Fruit fly (Drosophila melanogaster) whole organism, embryonic: ENCODE data around the gene RpL23A.

Experiments
- ATbp ChIP-seq: fragments of 200-800 bp; sonication (Bioruptor generic); optimal IDR thresholded peaks from 2 replicates; lab custom pipeline; 2017; ENCODE audit warnings: missing biosample characterization, mild to moderate bottlenecking, missing genetic modification characterization, missing genetic modification reagents
- BEAF-32 ChIP-seq: fragments of 200-800 bp; sonication (Bioruptor generic); optimal IDR thresholded peaks from 3 replicates; lab custom pipeline; 2017; ENCODE audit warnings: missing biosample characterization, missing genetic modification characterization, mild to moderate bottlenecking, moderate library complexity, missing genetic modification reagents
- Bgb ChIP-seq: fragments of 200-800 bp; sonication (Bioruptor generic); IDR thresholded peaks from 2 replicates; pipeline ENCODE4 v1.3.6; 2022; ENCODE audit warnings: missing biosample characterization, missing genetic modification characterization; ENCODE audit not compliant: partially characterized antibody
- CG10147 ChIP-seq: fragments of 200-800 bp; sonication (Bioruptor generic); optimal IDR thresholded peaks from 2 replicates; lab custom pipeline; 2019; ENCODE audit warnings: missing biosample characterization, mild to moderate bottlenecking, missing genetic modification characterization, moderate library complexity
- CG10462 ChIP-seq: fragments of 200-800 bp; sonication (Bioruptor generic); optimal IDR thresholded peaks from 2 replicates; lab custom pipeline; 2016; ENCODE audit warnings: missing biosample characterization, missing genetic modification characterization
- CG10979 ChIP-seq: fragments of 200-800 bp; sonication (Bioruptor generic); optimal IDR thresholded peaks from 2 replicates; lab custom pipeline; 2018; ENCODE audit warnings: missing biosample characterization, mild to moderate bottlenecking, missing genetic modification characterization, moderate library complexity
- CG12659 ChIP-seq: fragments of 200-800 bp; sonication (Bioruptor generic); optimal IDR thresholded peaks from 3 replicates; lab custom pipeline; 2017; ENCODE audit warnings: mild to moderate bottlenecking, missing biosample characterization, missing genetic modification reagents, missing genetic modification characterization
- CG1529 ChIP-seq: fragments of 200-800 bp; sonication (Bioruptor generic); optimal IDR thresholded peaks from 3 replicates; lab custom pipeline; 2018; ENCODE audit warnings: missing biosample characterization, missing genetic modification characterization
- CG15514 ChIP-seq: fragments of 200-800 bp; sonication (Bioruptor generic); optimal IDR thresholded peaks from 3 replicates; lab custom pipeline; 2017; ENCODE audit warnings: missing biosample characterization, missing genetic modification characterization, mild to moderate bottlenecking, moderate library complexity, missing genetic modification reagents
- CG16815 ChIP-seq: fragments of 200-800 bp; sonication (Bioruptor generic); optimal IDR thresholded peaks from 3 replicates; lab custom pipeline; 2017; ENCODE audit warnings: missing biosample characterization, mild to moderate bottlenecking, missing genetic modification characterization
- CG17612 ChIP-seq: fragments of 200-800 bp; sonication (Bioruptor generic); IDR thresholded peaks from 2 replicates; pipeline ENCODE4 v1.3.6; 2022; ENCODE audit warnings: missing biosample characterization, missing genetic modification characterization
- CG17829 ChIP-seq: fragments of 200-800 bp; optimal IDR thresholded peaks from 2 replicates; lab custom pipeline; 2019; ENCODE audit warnings: missing biosample characterization, mild to moderate bottlenecking, missing genetic modification characterization, moderate library complexity
- CG17912 ChIP-seq: fragments of 200-800 bp; sonication (Bioruptor generic); optimal IDR thresholded peaks from 2 replicates; lab custom pipeline; 2018; ENCODE audit warnings: missing biosample characterization, mild to moderate bottlenecking, missing genetic modification characterization
- CG2116 ChIP-seq: fragments of 200-800 bp; sonication (Bioruptor generic); optimal IDR thresholded peaks from 3 replicates; lab custom pipeline; 2018; ENCODE audit warnings: missing biosample characterization, mild to moderate bottlenecking, missing genetic modification characterization
- CG2202 ChIP-seq: fragments of 200-800 bp; sonication (Bioruptor generic); optimal IDR thresholded peaks from 2 replicates; lab custom pipeline; 2018; ENCODE audit warnings: missing biosample characterization, mild to moderate bottlenecking, missing genetic modification characterization
- CG3847 ChIP-seq: fragments of 200-800 bp; sonication (Bioruptor generic); IDR thresholded peaks from 2 replicates; pipeline ENCODE4 v1.3.6; 2022; ENCODE audit warnings: missing biosample characterization, missing genetic modification characterization
- CG4820 ChIP-seq: fragments of 200-800 bp; sonication (Bioruptor generic); optimal IDR thresholded peaks from 3 replicates; lab custom pipeline; 2016; ENCODE audit warnings: missing biosample characterization, missing genetic modification characterization
- CG5953 ChIP-seq: fragments of 200-800 bp; sonication (Bioruptor generic); IDR thresholded peaks from 2 replicates; pipeline ENCODE4 v1.3.6; 2022; ENCODE audit warnings: missing biosample characterization, missing genetic modification characterization
- CG8359 ChIP-seq: fragments of 200-800 bp; sonication (Bioruptor generic); optimal IDR thresholded peaks from 2 replicates; lab custom pipeline; 2017; ENCODE audit warnings: missing biosample characterization, mild to moderate bottlenecking, missing genetic modification characterization, borderline replicate concordance
- CG8478 ChIP-seq: fragments of >200 bp; optimal IDR thresholded peaks from 2 replicates; lab custom pipeline; 2018
- CG8924 ChIP-seq: fragments of 200-800 bp; optimal IDR thresholded peaks from 3 replicates; lab custom pipeline; 2019; ENCODE audit warnings: missing biosample characterization, mild to moderate bottlenecking, missing genetic modification characterization, moderate library complexity
- E2f2 ChIP-seq: fragments of 200-800 bp; sonication (Bioruptor generic); IDR thresholded peaks from 2 replicates; pipeline ENCODE4 v1.3.6; 2022; ENCODE audit warnings: missing biosample characterization, missing genetic modification characterization
- Elba2 ChIP-seq: fragments of 200-800 bp; sonication (Bioruptor generic); optimal IDR thresholded peaks from 3 replicates; lab custom pipeline; 2016; ENCODE audit warnings: missing biosample characterization, missing genetic modification characterization
- Fer1 ChIP-seq: fragments of 200-800 bp; sonication (Bioruptor generic); optimal IDR thresholded peaks from 2 replicates; lab custom pipeline; 2017; ENCODE audit warnings: missing biosample characterization, mild to moderate bottlenecking, missing genetic modification characterization
- Lhr ChIP-seq: fragments of 200-800 bp; sonication (Bioruptor generic); optimal IDR thresholded peaks from 3 replicates; lab custom pipeline; 2017; ENCODE audit warnings: mild to moderate bottlenecking, missing biosample characterization, missing genetic modification reagents, missing genetic modification characterization
- MBD-R2 ChIP-seq: fragments of 200-800 bp; sonication (Bioruptor generic); IDR thresholded peaks from 2 replicates; pipeline ENCODE4 v1.3.6; 2022; ENCODE audit warnings: missing biosample characterization, missing genetic modification characterization
- MESR4 ChIP-seq: fragments of 200-800 bp; sonication (Bioruptor generic); optimal IDR thresholded peaks from 2 replicates; lab custom pipeline; 2018; ENCODE audit warnings: missing biosample characterization, mild to moderate bottlenecking, missing genetic modification characterization, moderate library complexity
- Myb ChIP-seq: fragments of 200-800 bp; sonication (Bioruptor generic); optimal IDR thresholded peaks from 2 replicates; lab custom pipeline; 2016; ENCODE audit warnings: missing biosample characterization, missing genetic modification characterization
- NC2β ChIP-seq: fragments of 200-800 bp; sonication (Bioruptor generic); optimal IDR thresholded peaks from 2 replicates; lab custom pipeline; 2016; ENCODE audit warnings: missing biosample characterization, missing genetic modification characterization
- Nf-YC ChIP-seq: fragments of 200-800 bp; optimal IDR thresholded peaks from 3 replicates; lab custom pipeline; 2019; ENCODE audit warnings: missing biosample characterization, mild to moderate bottlenecking, missing genetic modification characterization, moderate library complexity
- amos ChIP-seq: fragments of 200-800 bp; sonication (Bioruptor generic); IDR thresholded peaks from 2 replicates; pipeline ENCODE4 v1.3.6; 2022; ENCODE audit warnings: missing biosample characterization, missing genetic modification characterization; ENCODE audit not compliant: partially characterized antibody
- bigmax ChIP-seq: fragments of 200-800 bp; sonication (Bioruptor generic); optimal IDR thresholded peaks from 2 replicates; lab custom pipeline; 2018; ENCODE audit warnings: missing biosample characterization, mild to moderate bottlenecking, missing genetic modification characterization
- chinmo ChIP-seq: fragments of 200-800 bp; sonication (Bioruptor generic); IDR thresholded peaks from 4 replicates; pipeline ENCODE4 v1.3.6; 2022; ENCODE audit warnings: missing biosample characterization, missing genetic modification characterization; ENCODE audit not compliant: partially characterized antibody
- dati ChIP-seq: fragments of 200-800 bp; sonication (Bioruptor generic); IDR thresholded peaks from 2 replicates; pipeline ENCODE4 v1.3.6; 2022; ENCODE audit warnings: missing biosample characterization, missing genetic modification characterization
- hkb ChIP-seq, 2 experiments: fragments of 200-800 bp in 1 of 2; fragments of >200 bp in 1 of 2; sonication (Bioruptor generic) in 1 of 2; IDR thresholded peaks in 1 of 2; optimal IDR thresholded peaks in 1 of 2; 2 replicates each; pipeline versions ENCODE4 v1.3.6 to Lab custom; 2017 to 2022; ENCODE audit warnings: missing biosample characterization in 1 of 2, missing genetic modification characterization in 1 of 2
- nerfin-1 ChIP-seq: fragments of 200-800 bp; sonication (Bioruptor generic); optimal IDR thresholded peaks from 3 replicates; lab custom pipeline; 2019; ENCODE audit warnings: missing biosample characterization, mild to moderate bottlenecking, missing genetic modification characterization, moderate library complexity
- nmo ChIP-seq: fragments of 200-800 bp; sonication (Bioruptor generic); optimal IDR thresholded peaks from 2 replicates; lab custom pipeline; 2018; ENCODE audit warnings: missing biosample characterization, mild to moderate bottlenecking, missing genetic modification characterization, moderate library complexity
- odd ChIP-seq: fragments of 200-800 bp; sonication (Bioruptor generic); optimal IDR thresholded peaks from 2 replicates; lab custom pipeline; 2017; ENCODE audit warnings: missing biosample characterization, mild to moderate bottlenecking, missing genetic modification characterization
- onecut ChIP-seq: fragments of 200-800 bp; sonication (Bioruptor generic); IDR thresholded peaks from 2 replicates; pipeline ENCODE4 v1.3.6; 2022; ENCODE audit warnings: missing biosample characterization, missing genetic modification characterization
- phol ChIP-seq: fragments of 200-800 bp; sonication (Bioruptor generic); optimal IDR thresholded peaks from 3 replicates; lab custom pipeline; 2018; ENCODE audit warnings: missing biosample characterization, mild to moderate bottlenecking, missing genetic modification characterization, moderate library complexity
- pita ChIP-seq: fragments of 200-800 bp; sonication (Bioruptor generic); optimal IDR thresholded peaks from 2 replicates; lab custom pipeline; 2017; ENCODE audit warnings: missing biosample characterization, mild to moderate bottlenecking, missing genetic modification characterization
- prd ChIP-seq, 3 experiments: fragments of >200 bp in 2 of 3; fragments of 200-800 bp in 1 of 3; sonication (Bioruptor generic) in 1 of 3; optimal IDR thresholded peaks in 2 of 3; IDR thresholded peaks in 1 of 3; 2 replicates in 2 of 3; 3 replicates in 1 of 3; pipeline versions ENCODE4 v1.3.6 to Lab custom; 2017 to 2022; ENCODE audit warnings: missing biosample characterization in 1 of 3, missing genetic modification characterization in 1 of 3
- pzg ChIP-seq: fragments of 200-800 bp; sonication (Bioruptor generic); optimal IDR thresholded peaks from 3 replicates; lab custom pipeline; 2018; ENCODE audit warnings: missing biosample characterization, mild to moderate bottlenecking, missing genetic modification characterization, moderate library complexity
- sna ChIP-seq: fragments of 200-800 bp; sonication (Bioruptor generic); IDR thresholded peaks from 2 replicates; pipeline ENCODE4 v1.3.6; 2022; ENCODE audit warnings: missing biosample characterization, missing genetic modification characterization; ENCODE audit not compliant: partially characterized antibody
- stwl ChIP-seq: fragments of 200-800 bp; sonication (Bioruptor generic); optimal IDR thresholded peaks from 3 replicates; lab custom pipeline; 2018; ENCODE audit warnings: missing biosample characterization, mild to moderate bottlenecking, missing genetic modification characterization, moderate library complexity
- tna ChIP-seq: fragments of 200-800 bp; sonication (Bioruptor generic); IDR thresholded peaks from 2 replicates; pipeline ENCODE4 v1.3.6; 2022; ENCODE audit warnings: missing biosample characterization, missing genetic modification characterization; ENCODE audit not compliant: partially characterized antibody
- unc-4 ChIP-seq: fragments of 200-800 bp; sonication (Bioruptor generic); IDR thresholded peaks from 2 replicates; pipeline ENCODE4 v1.3.6; 2022; ENCODE audit warnings: missing biosample characterization, missing genetic modification characterization; ENCODE audit not compliant: partially characterized antibody
- usp ChIP-seq: fragments of >200 bp; optimal IDR thresholded peaks from 2 replicates; lab custom pipeline; 2017; ENCODE audit warnings: missing biosample characterization, missing genetic modification characterization

RpL23A gene

DNA sequence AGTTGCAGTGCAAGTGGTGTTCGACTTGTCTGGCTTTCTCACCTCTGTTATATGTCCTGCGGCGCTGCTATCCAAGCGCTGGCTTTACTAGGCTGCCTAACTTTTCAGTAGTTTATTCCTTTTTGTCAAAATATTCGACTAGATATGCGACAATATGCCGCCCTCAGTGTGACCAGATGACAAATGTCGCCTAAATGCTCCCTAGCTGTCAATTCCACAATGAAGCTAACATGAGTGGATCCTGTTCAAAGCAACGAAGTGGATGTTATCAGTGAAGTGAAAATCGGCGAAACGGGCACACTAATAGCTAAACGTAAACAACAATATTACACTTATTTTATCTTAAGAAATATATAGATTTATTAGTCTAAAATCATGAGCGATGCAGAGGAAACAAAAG lies 3.6 kb downstream of the RpL23A start, which contains the start of the genes Srrm234 and CG7974 (continued):
- TF ChIP-seq chinmo (0 out of 4 replicates have a peak, but pooled peaks have one; percentile 5), CG12659 (GFP tag; lab: Kevin White, UChicago) (peak; percentile 38), CG17912 (GFP tag; lab: Kevin White, UChicago) (peak; percentile 2), usp (GFP tag; lab: Kevin White, UChicago) (no peak), odd (GFP tag; lab: Kevin White, UChicago) (no peak), Lhr (peak; percentile 5), CG17829 (peak; percentile 27), CG8478 (lab: Kevin White, UChicago) (no peak), pzg (peak; percentile 85), Bgb (GFP tag; lab: Robert Waterston, UW) (peak; percentile 38; the same call in 1 of the 2 replicates), NC2β (peak; percentile 14), CG4820 (GFP tag; lab: Kevin White, UChicago) (no peak), Elba2 (peak; percentile 94), MBD-R2 (GFP tag; lab: Robert Waterston, UW) (peak; percentile 93), bigmax (GFP tag; lab: Kevin White, UChicago) (peak; percentile 46), tna (GFP tag; lab: Robert Waterston, UW) (no peak), hkb (optimal IDR thresholded peaks at IDR 0.05; lab: Kevin White, UChicago) (no peak), hkb (GFP tag; IDR thresholded peaks at IDR 0.05; lab: Robert Waterston, UW) (0 out of 2 replicates have a peak, but pooled peaks have one; percentile 25), Myb (GFP tag; lab: Kevin White, UChicago) (peak; percentile 7), CG10462 (GFP tag; lab: Kevin White, UChicago) (no peak), prd (optimal IDR thresholded peaks at IDR 0.05; lab: Kevin White, UChicago) (no peak), prd (GFP tag; IDR thresholded peaks at IDR 0.05; lab: Robert Waterston, UW) (no peak), CG1529 (GFP tag; lab: Kevin White, UChicago) (no peak), unc-4 (0 out of 2 replicates have a peak, but pooled peaks have one; percentile 19), CG2116 (GFP tag; lab: Kevin White, UChicago) (peak; percentile 18), CG10979 (tag; lab: Kevin White, UChicago) (peak; percentile 6), CG5953 (GFP tag; lab: Robert Waterston, UW) (no peak), sna (GFP tag; lab: Robert Waterston, UW) (peak; percentile 39; the same call in 1 of the 2 replicates), nerfin-1 (no peak), CG3847 (GFP tag; lab: Robert Waterston, UW) (0 out of 2 replicates have a peak, but pooled peaks have one; percentile 22), nmo (GFP tag; lab: Kevin White, UChicago) (peak; percentile 10), BEAF-32 (GFP tag; lab: Kevin White, UChicago) (peak; percentile 18), MESR4 (peak; percentile 84), ATbp (GFP tag; lab: Kevin White, UChicago) (no peak), pita (GFP tag; lab: Kevin White, UChicago) (no peak), CG8359 (GFP tag; lab: Kevin White, UChicago) (no peak), CG17612 (GFP tag; lab: Robert Waterston, UW) (no peak), dati (GFP tag; lab: Robert Waterston, UW) (no peak), CG16815 (GFP tag; lab: Kevin White, UChicago) (no peak), amos (peak; percentile 38; the same call in 1 of the 2 replicates), CG10147 (GFP tag; lab: Kevin White, UChicago) (peak; percentile 25), phol (tag; lab: Kevin White, UChicago) (peak; percentile 53), onecut (GFP tag; lab: Robert Waterston, UW) (no peak; the same call in 1 of the 2 replicates), Nf-YC (tag; lab: Kevin White, UChicago) (peak; percentile 13), CG15514 (peak; percentile 93), stwl (peak; percentile 96), E2f2 (GFP tag; lab: Robert Waterston, UW) (peak; percentile 55), CG8924 (tag; lab: Kevin White, UChicago) (peak; percentile 9), Fer1 (GFP tag; lab: Kevin White, UChicago) (peak; percentile 12), CG2202 (tag; lab: Kevin White, UChicago) (no peak)
